Fruit fly (Drosophila melanogaster): Measurements from ENCODE around the gene CG6933.
A peak's percentile ranks its signal among the peaks of the same experiment; 100 is the strongest.

DNA sequence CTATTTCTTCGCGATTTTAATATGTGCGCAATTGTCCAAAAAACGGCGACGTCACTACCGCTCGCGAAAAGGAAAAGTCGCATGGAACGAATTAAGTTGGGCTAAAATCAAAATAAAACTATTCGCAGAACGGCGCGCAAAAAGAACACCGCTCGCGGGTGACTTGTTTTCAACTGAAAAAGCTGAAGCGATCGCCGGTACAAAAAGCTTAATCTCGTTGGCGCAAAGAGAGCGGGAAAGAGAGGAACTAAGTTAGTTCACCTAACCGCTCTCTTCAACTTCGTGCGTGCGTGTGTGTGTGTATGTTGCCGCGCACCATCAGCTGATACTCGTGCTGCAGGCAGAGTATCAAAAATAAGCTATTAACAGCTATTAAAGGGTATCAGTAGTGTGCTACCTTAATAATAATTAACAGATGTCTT is 22.1 kb downstream of the CG6933 start, which contains the start of gene CG42674:
- TF ChIP-seq CG9948 (tag; optimal IDR thresholded peaks at IDR 0.05) (no peak), gl (tag; optimal IDR thresholded peaks at IDR 0.05) (no peak), CG8301 (tag; optimal IDR thresholded peaks at IDR 0.05) (no peak), CG17806 (tag; optimal IDR thresholded peaks at IDR 0.05) (no peak), Pif1A (GFP tag; optimal IDR thresholded peaks at IDR 0.05) (no peak), CG15710 (tag; optimal IDR thresholded peaks at IDR 0.05) (no peak), CG34367 (tag; optimal IDR thresholded peaks at IDR 0.05) (no peak), CG12605 (GFP tag; IDR thresholded peaks at IDR 0.05) (no peak), fd96Ca (GFP tag; IDR thresholded peaks at IDR 0.05) (no peak), EcR (GFP tag; optimal IDR thresholded peaks at IDR 0.05) (no peak), CG4496 (GFP tag; IDR thresholded peaks at IDR 0.05) (peak; percentile 54; the same call in 1 of the 3 replicates), D1 (tag; optimal IDR thresholded peaks at IDR 0.05) (no peak), CG32121 (GFP tag; IDR thresholded peaks at IDR 0.05) (no peak), Snoo (tag; optimal IDR thresholded peaks at IDR 0.05) (no peak)

All from whole organism, pupa.